Worm (Caenorhabditis elegans) whole organism, young adult: ENCODE results near the gene rmd-3.

ENCODE experiments used
- B0336.3 ChIP-seq: fragments of 200-800 bp; sonication (Bioruptor generic); IDR thresholded peaks from 2 replicates; pipeline ENCODE4 v1.3.6; 2022; ENCODE audit warnings: missing genetic modification characterization, missing compliant biosample characterization
- D2030.7 ChIP-seq: fragments of 200-800 bp; sonication (Bioruptor generic); IDR thresholded peaks from 2 replicates; pipeline ENCODE4 v1.3.6; 2022; ENCODE audit warnings: missing genetic modification reagents, missing genetic modification characterization, missing compliant biosample characterization
- F22D6.2 ChIP-seq: sonication (generic microtip); optimal IDR thresholded peaks from 2 replicates; lab custom pipeline; 2016; ENCODE audit warnings: mild to moderate bottlenecking, missing genetic modification characterization, missing compliant biosample characterization
- F33H1.4 ChIP-seq: fragments of 200-800 bp; sonication (Bioruptor generic); IDR thresholded peaks from 2 replicates; pipeline ENCODE4 v1.3.6; 2022; ENCODE audit warnings: missing genetic modification reagents, missing genetic modification characterization, missing compliant biosample characterization
- F49E8.2 ChIP-seq: sonication (generic microtip); optimal IDR thresholded peaks from 3 replicates; lab custom pipeline; 2017; ENCODE audit warnings: missing genetic modification characterization, mild to moderate bottlenecking, missing compliant biosample characterization, antibody characterized with exemption, moderate library complexity; ENCODE audit not compliant: insufficient read depth
- F52B5.7 ChIP-seq: sonication (generic microtip); optimal IDR thresholded peaks from 2 replicates; lab custom pipeline; 2016; ENCODE audit warnings: mild to moderate bottlenecking, missing genetic modification characterization, missing compliant biosample characterization
- F57C9.4 ChIP-seq: sonication (generic microtip); optimal IDR thresholded peaks from 2 replicates; lab custom pipeline; 2017; ENCODE audit warnings: mild to moderate bottlenecking, missing genetic modification characterization, missing compliant biosample characterization
- K12H6.12 ChIP-seq: fragments of 200-800 bp; sonication (Bioruptor generic); optimal IDR thresholded peaks from 2 replicates; lab custom pipeline; 2018; ENCODE audit warnings: mild to moderate bottlenecking, missing genetic modification characterization, missing compliant biosample characterization
- T07F8.4 ChIP-seq: sonication (generic microtip); optimal IDR thresholded peaks from 2 replicates; lab custom pipeline; 2016; ENCODE audit warnings: mild to moderate bottlenecking, missing genetic modification characterization, moderate library complexity, missing compliant biosample characterization
- Y56A3A.18 ChIP-seq: fragments of 200-800 bp; sonication (Bioruptor generic); IDR thresholded peaks from 2 replicates; pipeline ENCODE4 v1.3.6; 2022; ENCODE audit warnings: missing genetic modification reagents, missing genetic modification characterization, missing compliant biosample characterization
- Y79H2A.3 ChIP-seq: fragments of 200-800 bp; sonication (Bioruptor generic); conservative IDR thresholded peaks from 2 replicates; pipeline ENCODE4 v1.3.6; 2022; ENCODE audit warnings: missing genetic modification reagents, missing genetic modification characterization, missing compliant biosample characterization
- ZK185.1 ChIP-seq: sonication (generic microtip); optimal IDR thresholded peaks from 2 replicates; lab custom pipeline; 2016; ENCODE audit warnings: mild to moderate bottlenecking, missing genetic modification characterization, missing compliant biosample characterization; ENCODE audit not compliant: poor library complexity, severe bottlenecking
- akir-1 ChIP-seq: fragments of 200-800 bp; sonication (Bioruptor generic); optimal IDR thresholded peaks from 2 replicates; lab custom pipeline; 2018; ENCODE audit warnings: mild to moderate bottlenecking, missing genetic modification characterization, moderate library complexity, missing compliant biosample characterization
- atf-7 ChIP-seq: sonication (generic microtip); optimal IDR thresholded peaks from 2 replicates; lab custom pipeline; 2017; ENCODE audit warnings: mild to moderate bottlenecking, missing genetic modification characterization, missing compliant biosample characterization
- ccch-3 ChIP-seq: fragments of 200-800 bp; sonication (Bioruptor generic); optimal IDR thresholded peaks from 2 replicates; lab custom pipeline; 2018; ENCODE audit warnings: mild to moderate bottlenecking, missing genetic modification characterization, missing compliant biosample characterization
- cebp-2 ChIP-seq: fragments of 200-800 bp; sonication (Bioruptor generic); IDR thresholded peaks from 2 replicates; pipeline ENCODE4 v1.3.6; 2022; ENCODE audit warnings: missing genetic modification characterization, missing compliant biosample characterization
- ceh-40 ChIP-seq: fragments of 200-800 bp; sonication (Bioruptor generic); IDR thresholded peaks from 2 replicates; pipeline ENCODE4 v1.3.6; 2022; ENCODE audit warnings: missing genetic modification characterization, missing compliant biosample characterization
- egl-44 ChIP-seq: fragments of 200-800 bp; sonication (Bioruptor generic); IDR thresholded peaks from 2 replicates; pipeline ENCODE4 v1.3.6; 2022; ENCODE audit warnings: missing genetic modification reagents, missing genetic modification characterization, missing compliant biosample characterization
- fkh-3 ChIP-seq: sonication (generic microtip); optimal IDR thresholded peaks from 2 replicates; lab custom pipeline; 2016; ENCODE audit warnings: mild to moderate bottlenecking, missing genetic modification characterization, missing compliant biosample characterization
- gei-17 ChIP-seq: fragments of 200-800 bp; sonication (Bioruptor generic); optimal IDR thresholded peaks from 2 replicates; lab custom pipeline; 2018; ENCODE audit warnings: mild to moderate bottlenecking, missing genetic modification characterization, missing compliant biosample characterization
- hlh-26 ChIP-seq: fragments of 200-800 bp; sonication (Bioruptor generic); conservative IDR thresholded peaks from 2 replicates; pipeline ENCODE4 v1.3.6; 2022; ENCODE audit warnings: missing genetic modification reagents, missing genetic modification characterization, missing compliant biosample characterization
- hmg-20 ChIP-seq: fragments of 200-800 bp; sonication (Bioruptor generic); IDR thresholded peaks from 2 replicates; pipeline ENCODE4 v1.3.6; 2022; ENCODE audit warnings: missing genetic modification reagents, missing genetic modification characterization, missing compliant biosample characterization
- let-607 ChIP-seq, 2 experiments: fragments of 200-800 bp in 1 of 2; sonication (Bioruptor generic) in 1 of 2; sonication (generic microtip) in 1 of 2; optimal IDR thresholded peaks; 2 replicates each; lab custom pipeline; 2016 to 2018; ENCODE audit warnings: mild to moderate bottlenecking in 2 of 2, missing compliant biosample characterization in 2 of 2, missing genetic modification characterization in 2 of 2, moderate library complexity in 2 of 2, missing genotype in 1 of 2
- lin-54 ChIP-seq: fragments of 200-800 bp; sonication (Bioruptor generic); optimal IDR thresholded peaks from 2 replicates; lab custom pipeline; 2018; ENCODE audit warnings: mild to moderate bottlenecking, missing genetic modification characterization, missing compliant biosample characterization
- madf-10 ChIP-seq: sonication (generic microtip); optimal IDR thresholded peaks from 2 replicates; lab custom pipeline; 2016; ENCODE audit warnings: mild to moderate bottlenecking, missing genetic modification characterization, missing compliant biosample characterization
- madf-3 ChIP-seq: fragments of 200-800 bp; sonication (Bioruptor generic); IDR thresholded peaks from 2 replicates; pipeline ENCODE4 v1.3.6; 2022; ENCODE audit warnings: missing genetic modification reagents, missing genetic modification characterization, missing compliant biosample characterization
- mel-28 ChIP-seq: sonication (generic microtip); optimal IDR thresholded peaks from 2 replicates; lab custom pipeline; 2016; ENCODE audit warnings: borderline replicate concordance, mild to moderate bottlenecking, missing genetic modification characterization, missing compliant biosample characterization
- nhr-120 ChIP-seq: fragments of 200-800 bp; sonication (Bioruptor generic); IDR thresholded peaks from 2 replicates; pipeline ENCODE4 v1.3.6; 2022; ENCODE audit warnings: missing genetic modification characterization, missing compliant biosample characterization
- nhr-80 ChIP-seq: sonication (generic microtip); optimal IDR thresholded peaks from 2 replicates; lab custom pipeline; 2016; ENCODE audit warnings: missing genetic modification characterization, missing compliant biosample characterization
- nhr-90 ChIP-seq: sonication (generic microtip); optimal IDR thresholded peaks from 2 replicates; lab custom pipeline; 2016; ENCODE audit warnings: missing genotype, mild to moderate bottlenecking, missing genetic modification characterization, missing compliant biosample characterization
- pbrm-1 ChIP-seq: fragments of 200-800 bp; sonication (Bioruptor generic); IDR thresholded peaks from 2 replicates; pipeline ENCODE4 v1.3.6; 2022; ENCODE audit warnings: missing genetic modification reagents, missing genetic modification characterization, missing compliant biosample characterization
- rcor-1 ChIP-seq: fragments of 200-800 bp; sonication (Bioruptor generic); IDR thresholded peaks from 2 replicates; pipeline ENCODE4 v1.3.6; 2022; ENCODE audit warnings: missing genetic modification reagents, missing genetic modification characterization, missing compliant biosample characterization
- rec-8 ChIP-seq, 2 experiments: sonication (generic microtip); optimal IDR thresholded peaks; 2 replicates each; lab custom pipeline; 2016; ENCODE audit warnings: mild to moderate bottlenecking in 2 of 2, missing genetic modification characterization in 2 of 2, missing genetic modification reagents in 2 of 2, missing genotype in 2 of 2, missing biosample characterization in 1 of 2, missing compliant biosample characterization in 1 of 2, moderate library complexity in 1 of 2
- snpc-4 ChIP-seq, 5 experiments: fragments of 150-350 bp in 1 of 5; sonication (generic microtip) in 4 of 5; optimal IDR thresholded peaks; 2 replicates each; lab custom pipeline; 2014 to 2018; ENCODE audit warnings: missing genetic modification characterization in 5 of 5, missing biosample characterization in 3 of 5, antibody characterized with exemption in 2 of 5, mild to moderate bottlenecking in 2 of 5, missing compliant biosample characterization in 2 of 5, missing genotype in 2 of 5, moderate library complexity in 2 of 5, missing genetic modification reagents in 1 of 5
- somi-1 ChIP-seq: fragments of 200-800 bp; sonication (Bioruptor generic); optimal IDR thresholded peaks from 2 replicates; lab custom pipeline; 2018; ENCODE audit warnings: mild to moderate bottlenecking, missing genetic modification characterization, missing compliant biosample characterization
- sptf-2 ChIP-seq: fragments of 200-800 bp; sonication (Bioruptor generic); optimal IDR thresholded peaks from 2 replicates; lab custom pipeline; 2018; ENCODE audit warnings: mild to moderate bottlenecking, missing genetic modification characterization, missing compliant biosample characterization
- tbp1 ChIP-seq: fragments of 200-800 bp; sonication (Bioruptor generic); optimal IDR thresholded peaks from 2 replicates; lab custom pipeline; 2018; ENCODE audit warnings: mild to moderate bottlenecking, missing genetic modification characterization, missing compliant biosample characterization
- tbx-9 ChIP-seq: sonication (generic microtip); optimal IDR thresholded peaks from 2 replicates; lab custom pipeline; 2016; ENCODE audit warnings: borderline replicate concordance, missing genetic modification characterization, inconsistent platforms, missing compliant biosample characterization
- unc-130 ChIP-seq: sonication (generic microtip); optimal IDR thresholded peaks from 2 replicates; lab custom pipeline; 2016; ENCODE audit warnings: missing genetic modification reagents, missing genetic modification characterization, missing compliant biosample characterization
- unc-62 ChIP-seq: fragments of 150-350 bp; optimal IDR thresholded peaks from 2 replicates; lab custom pipeline; 2014; ENCODE audit warnings: missing biosample characterization, missing genetic modification reagents, missing genetic modification characterization
- zim-3 ChIP-seq: sonication (generic microtip); optimal IDR thresholded peaks from 2 replicates; lab custom pipeline; 2017; ENCODE audit warnings: mild to moderate bottlenecking, missing genetic modification characterization, moderate library complexity, missing compliant biosample characterization
- ztf-22 ChIP-seq: fragments of 200-800 bp; sonication (Bioruptor generic); optimal IDR thresholded peaks from 2 replicates; lab custom pipeline; 2018; ENCODE audit warnings: mild to moderate bottlenecking, missing genetic modification characterization, moderate library complexity, missing compliant biosample characterization
- ztf-25 ChIP-seq: fragments of 200-800 bp; sonication (Bioruptor generic); IDR thresholded peaks from 2 replicates; pipeline ENCODE4 v1.3.6; 2022; ENCODE audit warnings: missing genetic modification reagents, missing genetic modification characterization, missing compliant biosample characterization
- ztf-26 ChIP-seq: sonication (generic microtip); optimal IDR thresholded peaks from 2 replicates; lab custom pipeline; 2017; ENCODE audit warnings: missing genetic modification characterization, missing compliant biosample characterization
- ztf-28 ChIP-seq: fragments of 200-800 bp; sonication (Bioruptor generic); IDR thresholded peaks from 2 replicates; pipeline ENCODE4 v1.3.6; 2022; ENCODE audit warnings: missing genetic modification reagents, missing genetic modification characterization, missing compliant biosample characterization
- ztf-6 ChIP-seq: fragments of 200-800 bp; sonication (Bioruptor generic); IDR thresholded peaks from 2 replicates; pipeline ENCODE4 v1.3.6; 2022; ENCODE audit warnings: missing genetic modification reagents, missing genetic modification characterization, missing compliant biosample characterization

The rmd-3 gene

DNA sequence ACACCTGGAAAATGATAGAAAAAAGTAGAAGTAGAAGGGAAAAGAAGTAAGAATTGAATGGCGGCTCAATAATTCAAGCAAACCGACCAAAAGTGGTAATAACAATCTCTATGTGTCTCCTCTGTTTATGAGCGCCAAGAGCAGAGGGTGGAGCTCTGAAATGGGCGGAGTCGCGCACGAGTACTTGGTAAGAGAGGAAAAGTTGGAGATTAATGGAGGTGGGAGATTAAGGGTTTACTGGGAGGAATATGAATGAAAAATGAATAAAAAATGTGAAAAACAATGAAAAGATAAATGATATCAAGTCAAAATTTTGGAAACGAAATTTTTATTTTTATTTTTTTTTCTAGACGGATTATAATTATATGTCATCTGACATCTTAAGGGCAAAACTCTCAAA lies 38.3 kb upstream of the rmd-3 start:
- no peak for TF ChIP-seq rec-8 (tag; optimal IDR thresholded peaks at IDR 0.05; lab: Kevin White, UChicago)
- no peak for TF ChIP-seq gei-17 (GFP tag; lab: Kevin White, UChicago)
- TF ChIP-seq Y79H2A.3 (GFP tag; lab: Robert Waterston, UW): no peak
- TF ChIP-seq nhr-90 (tag; lab: Kevin White, UChicago): no peak
- no peak for TF ChIP-seq F57C9.4 (tag; lab: Kevin White, UChicago)
- no peak for TF ChIP-seq ztf-25
- no peak for TF ChIP-seq egl-44
- TF ChIP-seq ztf-28 (GFP tag; lab: Robert Waterston, UW): no peak
- no peak for TF ChIP-seq ceh-40 (GFP tag; lab: Robert Waterston, UW)
- TF ChIP-seq K12H6.12 (tag; lab: Kevin White, UChicago): no peak
- no peak for TF ChIP-seq snpc-4 (GFP tag; optimal IDR thresholded peaks at IDR 0.05; lab: Kevin White, UChicago)
- TF ChIP-seq snpc-4 (tag; optimal IDR thresholded peaks at IDR 0.05; lab: Kevin White, UChicago): no peak
- TF ChIP-seq F49E8.2 (tag; lab: Kevin White, UChicago): no peak
- no peak for TF ChIP-seq fkh-3 (tag; lab: Kevin White, UChicago)
- TF ChIP-seq somi-1 (GFP tag; lab: Kevin White, UChicago): no peak
- TF ChIP-seq F33H1.4 (GFP tag; lab: Robert Waterston, UW): no peak
- TF ChIP-seq madf-3: no peak
- no peak for TF ChIP-seq tbp1
- TF ChIP-seq mel-28 (tag; lab: Kevin White, UChicago): no peak
- TF ChIP-seq B0336.3 (GFP tag; lab: Robert Waterston, UW): no peak
- TF ChIP-seq, all 124 proteins: peak for 0

DNA sequence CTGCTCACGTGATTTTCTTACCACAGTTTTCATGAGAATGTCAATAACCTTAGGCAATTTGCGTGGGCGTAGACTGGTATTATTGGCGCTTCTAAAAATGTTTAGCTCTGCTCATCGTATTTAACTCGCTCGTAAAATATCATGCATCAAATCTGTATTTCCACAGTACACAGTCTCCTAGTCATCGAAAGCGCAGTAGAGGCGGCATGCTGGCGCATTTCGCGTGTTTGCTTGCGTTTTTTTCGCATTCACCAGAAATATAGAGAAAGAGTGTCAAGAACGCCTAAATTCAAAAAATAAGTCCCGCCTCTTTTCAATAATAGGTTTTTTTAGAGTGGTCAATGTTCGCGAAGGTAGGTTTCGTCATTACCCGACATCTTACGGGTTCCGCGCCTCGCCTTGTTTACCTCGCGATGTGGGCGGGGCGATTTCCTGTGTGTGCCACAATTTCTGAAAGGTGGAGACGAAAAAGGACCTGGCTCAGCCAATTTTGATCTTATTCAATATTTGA lies 37.2 kb upstream of the rmd-3 start:
- TF ChIP-seq ztf-6 (GFP tag; lab: Robert Waterston, UW) (no peak), unc-130 (GFP tag; lab: Kevin White, UChicago) (peak; percentile 86), nhr-90 (tag; lab: Kevin White, UChicago) (peak; percentile 70), unc-62 (GFP tag; lab: Kevin White, UChicago) (no peak), atf-7 (peak; percentile 43), F22D6.2 (tag; lab: Kevin White, UChicago) (no peak), tbx-9 (tag; lab: Kevin White, UChicago) (peak; percentile 66), F52B5.7 (tag; lab: Kevin White, UChicago) (peak; percentile 88), lin-54 (GFP tag; lab: Kevin White, UChicago) (peak; percentile 89), let-607 (tag; optimal IDR thresholded peaks at IDR 0.05; lab: Kevin White, UChicago) (peak; percentile 34 to 77), rcor-1 (GFP tag; lab: Robert Waterston, UW) (peak; percentile 85), ztf-22 (GFP tag; lab: Kevin White, UChicago) (no peak), fkh-3 (tag; lab: Kevin White, UChicago) (peak; percentile 91), F49E8.2 (tag; lab: Kevin White, UChicago) (peak; percentile 96), T07F8.4 (no peak), Y56A3A.18 (GFP tag; lab: Robert Waterston, UW) (peak; percentile 87; the same call in 1 of the 2 replicates), zim-3 (peak; percentile 71), ztf-26 (tag; lab: Kevin White, UChicago) (peak; percentile 64), hmg-20 (GFP tag; lab: Robert Waterston, UW) (no peak), akir-1 (no peak), B0336.3 (GFP tag; lab: Robert Waterston, UW) (peak; percentile 98), hlh-26 (no peak), sptf-2 (peak; percentile 51), F33H1.4 (GFP tag; lab: Robert Waterston, UW) (peak; percentile 74), madf-10 (tag; lab: Kevin White, UChicago) (no peak), somi-1 (GFP tag; lab: Kevin White, UChicago) (no peak), nhr-80 (tag; lab: Kevin White, UChicago) (peak; percentile 44), ccch-3 (GFP tag; lab: Kevin White, UChicago) (no peak), cebp-2 (GFP tag; lab: Robert Waterston, UW) (0 out of 2 replicates have a peak, but pooled peaks have one; percentile 57), ZK185.1 (peak; percentile 12), pbrm-1 (peak; percentile 96), nhr-120 (GFP tag; lab: Robert Waterston, UW) (no peak), D2030.7 (peak; percentile 98)
